Worm (Caenorhabditis elegans) whole organism, midembryonic: ENCODE results near the gene sox-3.

Experiments used
- cog-1 ChIP-seq: sonication (generic microtip); optimal IDR thresholded peaks from 2 replicates; lab custom pipeline; 2016; ENCODE audit warnings: missing genetic modification characterization, missing compliant biosample characterization
- flt-1 ChIP-seq: fragments of 200-800 bp; sonication (Bioruptor generic); IDR thresholded peaks from 2 replicates; pipeline ENCODE4 v1.3.6; 2022; ENCODE audit warnings: missing genetic modification characterization, missing compliant biosample characterization
- klf-2 ChIP-seq: fragments of 200-800 bp; sonication (Bioruptor generic); conservative IDR thresholded peaks from 2 replicates; pipeline ENCODE4 v1.3.6; 2022; ENCODE audit warnings: missing genetic modification reagents, missing genetic modification characterization, missing compliant biosample characterization
- med-1 ChIP-seq: sonication (generic microtip); optimal IDR thresholded peaks from 2 replicates; lab custom pipeline; 2017; ENCODE audit warnings: missing genetic modification characterization, mild to moderate bottlenecking, missing compliant biosample characterization, antibody characterized with exemption, missing genetic modification reagents; ENCODE audit not compliant: insufficient read depth
- ztf-23 ChIP-seq: fragments of 200-800 bp; sonication (Bioruptor generic); IDR thresholded peaks from 2 replicates; pipeline ENCODE4 v1.3.6; 2022; ENCODE audit warnings: missing genetic modification reagents, missing genetic modification characterization, missing compliant biosample characterization
- ztf-29 ChIP-seq: fragments of 200-800 bp; sonication (Bioruptor generic); IDR thresholded peaks from 2 replicates; pipeline ENCODE4 v1.3.6; 2022; ENCODE audit warnings: missing genetic modification reagents, missing genetic modification characterization, missing compliant biosample characterization

ce11 chrX:14661918-14662317 lies 30.9 kb downstream of the sox-3 start:
- no peak for TF ChIP-seq klf-2
- TF ChIP-seq ztf-23 (GFP tag; lab: Robert Waterston, UW): no peak
- no peak for TF ChIP-seq flt-1 (GFP tag; lab: Robert Waterston, UW)
- TF ChIP-seq ztf-29: no peak
- TF ChIP-seq med-1 (GFP tag; lab: Kevin White, UChicago): no peak
- no peak for TF ChIP-seq cog-1 (tag; lab: Kevin White, UChicago)
